Worm (Caenorhabditis elegans) whole organism, early embryonic: Measurements from ENCODE around the gene R05H11.2.

ENCODE experiments used
- B0310.2 ChIP-seq: sonication (generic microtip); optimal IDR thresholded peaks from 2 replicates; lab custom pipeline; 2016; ENCODE audit warnings: mild to moderate bottlenecking, missing genetic modification characterization, missing compliant biosample characterization
- ama-1 ChIP-seq: fragments of 150-350 bp; optimal IDR thresholded peaks from 2 replicates; lab custom pipeline; 2014
- ceh-36 ChIP-seq: sonication (generic microtip); optimal IDR thresholded peaks from 2 replicates; lab custom pipeline; 2016; ENCODE audit warnings: missing genetic modification characterization, inconsistent platforms, missing compliant biosample characterization
- flt-1 ChIP-seq: fragments of 200-800 bp; sonication (Bioruptor generic); IDR thresholded peaks from 2 replicates; pipeline ENCODE4 v1.3.6; 2022; ENCODE audit warnings: missing genetic modification characterization, missing compliant biosample characterization

DNA sequence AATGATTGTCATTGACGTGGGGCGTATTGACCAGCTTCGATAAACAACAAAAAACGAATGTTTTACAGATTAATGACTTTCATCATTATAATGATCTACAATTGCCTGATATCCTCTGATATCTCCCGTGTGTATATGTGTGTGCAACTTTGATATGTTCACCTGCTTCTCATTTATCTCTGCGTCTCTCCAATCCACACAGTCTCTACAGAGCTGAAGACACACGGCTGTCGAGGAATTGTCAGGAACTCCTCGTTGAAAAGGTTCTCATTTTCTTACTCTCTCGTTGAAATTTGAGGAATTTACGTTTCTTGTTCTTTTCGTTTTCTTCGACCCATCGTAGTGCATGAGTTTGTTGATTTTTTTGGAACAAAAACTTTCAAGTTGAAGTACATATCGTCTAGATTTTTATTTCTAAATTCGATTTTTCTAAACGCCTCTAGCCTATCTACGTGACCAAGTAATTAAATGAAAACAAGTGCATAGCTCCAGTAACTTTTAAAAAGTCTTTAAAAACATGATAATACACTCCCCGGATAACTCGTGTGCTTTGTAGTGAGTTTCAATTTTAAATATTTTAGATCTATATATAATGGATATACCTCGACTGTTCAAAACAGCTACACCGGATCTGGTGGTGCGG lies 22.4 kb downstream of the R05H11.2 start, which contains the start of gene ten-1:
- TF ChIP-seq ama-1 (lab: Kevin White, UChicago): no peak
- no peak for TF ChIP-seq flt-1 (GFP tag; lab: Robert Waterston, UW)
- TF ChIP-seq B0310.2 (tag; lab: Kevin White, UChicago): no peak
- no peak for TF ChIP-seq ceh-36
